Worm (Caenorhabditis elegans) whole organism, L1 larva: Measurements from ENCODE around the gene ZK177.3.

Source experiments
- ama-1 ChIP-seq: fragments of 150-350 bp; optimal IDR thresholded peaks from 2 replicates; lab custom pipeline; 2014
- ceh-63 ChIP-seq: fragments of 200-800 bp; sonication (Bioruptor generic); optimal IDR thresholded peaks from 2 replicates; lab custom pipeline; 2018; ENCODE audit warnings: mild to moderate bottlenecking, missing genetic modification characterization, missing compliant biosample characterization
- ces-1 ChIP-seq: fragments of 150-350 bp; optimal IDR thresholded peaks from 2 replicates; lab custom pipeline; 2014; ENCODE audit warnings: missing biosample characterization, missing genetic modification reagents, missing genetic modification characterization
- dpl-1 ChIP-seq, 3 experiments: fragments of 150-350 bp in 2 of 3; sonication (generic microtip) in 1 of 3; optimal IDR thresholded peaks; 2 replicates each; lab custom pipeline; 2014 to 2017; ENCODE audit warnings: missing biosample characterization in 3 of 3, missing genetic modification characterization in 3 of 3, missing genetic modification reagents in 3 of 3
- elt-2 ChIP-seq: sonication (generic microtip); optimal IDR thresholded peaks from 2 replicates; lab custom pipeline; 2016; ENCODE audit warnings: missing genetic modification characterization, mild to moderate bottlenecking, inconsistent platforms, missing compliant biosample characterization, missing genetic modification reagents
- mdl-1 ChIP-seq, 2 experiments: fragments of 150-350 bp; optimal IDR thresholded peaks; 2 replicates each; lab custom pipeline; 2014 to 2017; ENCODE audit warnings: missing biosample characterization in 2 of 2, missing genetic modification characterization in 2 of 2, inconsistent platforms in 1 of 2
- mep-1 ChIP-seq: fragments of 150-350 bp; optimal IDR thresholded peaks from 2 replicates; lab custom pipeline; 2014; ENCODE audit warnings: missing biosample characterization, missing genetic modification characterization
- nhr-12 ChIP-seq: sonication (generic microtip); optimal IDR thresholded peaks from 2 replicates; lab custom pipeline; 2017; ENCODE audit warnings: missing biosample characterization, missing genetic modification characterization
- sptf-1 ChIP-seq: fragments of 150-350 bp; optimal IDR thresholded peaks from 2 replicates; lab custom pipeline; 2014; ENCODE audit warnings: missing biosample characterization, missing genetic modification characterization
- sup-37 ChIP-seq: fragments of 200-800 bp; sonication (Bioruptor generic); optimal IDR thresholded peaks from 2 replicates; lab custom pipeline; 2018; ENCODE audit warnings: mild to moderate bottlenecking, missing genetic modification characterization, missing compliant biosample characterization
- zag-1 ChIP-seq: fragments of 150-350 bp; optimal IDR thresholded peaks from 2 replicates; lab custom pipeline; 2014; ENCODE audit warnings: missing biosample characterization, missing genetic modification characterization

ce11 chrII:5500470-5500869, 15.2 kb upstream of the ZK177.3 start, which contains the start of gene fzy-1:
- TF ChIP-seq sptf-1 (tag; lab: Kevin White, UChicago) (no peak), mep-1 (no peak), zag-1 (no peak), ceh-63 (GFP tag; lab: Kevin White, UChicago) (no peak), ces-1 (no peak), mdl-1 (tag; optimal IDR thresholded peaks at IDR 0.05; lab: Kevin White, UChicago) (no peak), nhr-12 (tag; lab: Kevin White, UChicago) (no peak), elt-2 (tag; lab: Kevin White, UChicago) (no peak), dpl-1 (GFP tag; optimal IDR thresholded peaks at IDR 0.05; lab: Kevin White, UChicago) (no peak), ama-1 (lab: Kevin White, UChicago) (no peak), sup-37 (GFP tag; lab: Kevin White, UChicago) (no peak)
